Worm (Caenorhabditis elegans) whole organism, mixed stage, embryonic: ENCODE measurements around the gene sup-37.

Experiments used
- blmp-1 ChIP-seq: fragments of 150-350 bp; optimal IDR thresholded peaks from 2 replicates; lab custom pipeline; 2014; ENCODE audit warnings: missing biosample characterization, missing genetic modification characterization
- ces-1 ChIP-seq: fragments of 150-350 bp; optimal IDR thresholded peaks from 2 replicates; lab custom pipeline; 2014; ENCODE audit warnings: missing biosample characterization, missing genetic modification reagents, missing genetic modification characterization
- elt-1 ChIP-seq: sonication (generic microtip); optimal IDR thresholded peaks from 2 replicates; lab custom pipeline; 2017; ENCODE audit warnings: missing genetic modification characterization, mild to moderate bottlenecking, missing compliant biosample characterization, antibody characterized with exemption, moderate library complexity, borderline replicate concordance; ENCODE audit not compliant: insufficient read depth
- lsy-2 ChIP-seq: fragments of 150-350 bp; optimal IDR thresholded peaks from 2 replicates; lab custom pipeline; 2014; ENCODE audit warnings: missing biosample characterization, missing genetic modification characterization
- mep-1 ChIP-seq: fragments of 150-350 bp; optimal IDR thresholded peaks from 2 replicates; lab custom pipeline; 2017; ENCODE audit warnings: missing biosample characterization, missing genetic modification reagents, missing genetic modification characterization, inconsistent platforms
- mls-2 ChIP-seq: sonication (generic microtip); optimal IDR thresholded peaks from 2 replicates; lab custom pipeline; 2016; ENCODE audit warnings: mild to moderate bottlenecking, missing genetic modification characterization, moderate library complexity, missing compliant biosample characterization
- nhr-12 ChIP-seq: fragments of 150-350 bp; optimal IDR thresholded peaks from 2 replicates; lab custom pipeline; 2014; ENCODE audit warnings: missing biosample characterization, missing genetic modification characterization
- nhr-237 ChIP-seq: fragments of 150-350 bp; optimal IDR thresholded peaks from 2 replicates; lab custom pipeline; 2014; ENCODE audit warnings: missing biosample characterization, missing genetic modification characterization
- pha-4 ChIP-seq: fragments of 150-350 bp; optimal IDR thresholded peaks from 2 replicates; lab custom pipeline; 2018; ENCODE audit warnings: missing biosample characterization, missing genetic modification reagents, missing genetic modification characterization
- unc-120 ChIP-seq: sonication (generic microtip); optimal IDR thresholded peaks from 2 replicates; lab custom pipeline; 2017; ENCODE audit warnings: missing genetic modification characterization, missing compliant biosample characterization; ENCODE audit not compliant: poor library complexity, severe bottlenecking
- unc-62 ChIP-seq: fragments of 150-350 bp; optimal IDR thresholded peaks from 2 replicates; lab custom pipeline; 2014; ENCODE audit warnings: missing biosample characterization, missing genetic modification reagents, missing genetic modification characterization
- ztf-11 ChIP-seq: fragments of 150-350 bp; optimal IDR thresholded peaks from 2 replicates; lab custom pipeline; 2014; ENCODE audit warnings: missing biosample characterization, missing genetic modification characterization

DNA sequence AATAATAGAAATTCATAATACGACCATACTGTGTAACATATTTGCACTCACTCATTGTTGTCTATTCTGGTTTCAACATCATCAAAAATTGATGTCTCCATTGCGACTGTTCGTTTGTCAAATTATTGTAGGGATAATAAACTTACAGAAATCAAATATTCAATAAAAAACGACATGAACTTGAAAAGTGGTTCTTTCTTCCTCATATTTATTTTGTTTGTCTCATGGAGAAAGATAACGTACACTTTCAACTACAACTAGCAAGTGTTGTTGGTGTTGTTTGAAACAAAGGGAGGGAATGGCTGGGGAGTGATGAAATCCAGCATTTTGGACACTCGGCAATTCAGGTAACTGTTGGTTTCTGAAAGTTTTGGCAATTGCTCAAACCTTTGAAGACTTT lies 20.4 kb upstream of the sup-37 start, which contains the start of gene B0507.9:
- TF ChIP-seq nhr-237 (tag; lab: Kevin White, UChicago), result no peak
- TF ChIP-seq ces-1 (GFP tag; lab: Kevin White, UChicago), result no peak
- no peak for TF ChIP-seq blmp-1 (tag; lab: Kevin White, UChicago)
- TF ChIP-seq nhr-12, result no peak
- TF ChIP-seq ztf-11 (tag; lab: Kevin White, UChicago), result no peak
- no peak for TF ChIP-seq mep-1 (tag; lab: Kevin White, UChicago)
- TF ChIP-seq unc-120, result no peak
- TF ChIP-seq pha-4, result no peak
- TF ChIP-seq unc-62 (GFP tag; lab: Kevin White, UChicago), result no peak
- TF ChIP-seq lsy-2 (tag; lab: Kevin White, UChicago), result no peak
- no peak for TF ChIP-seq elt-1 (tag; lab: Kevin White, UChicago)
- TF ChIP-seq mls-2 (tag; lab: Kevin White, UChicago), result no peak
